Worm (Caenorhabditis elegans) whole organism, young adult: ENCODE data around the gene srt-29.

Source experiments
- B0261.1 ChIP-seq: sonication (generic microtip); optimal IDR thresholded peaks from 2 replicates; lab custom pipeline; 2016; ENCODE audit warnings: mild to moderate bottlenecking, missing genetic modification characterization, moderate library complexity, missing compliant biosample characterization
- C06A6.2 ChIP-seq: fragments of 200-800 bp; sonication (Bioruptor generic); conservative IDR thresholded peaks from 2 replicates; pipeline ENCODE4 v1.3.6; 2022; ENCODE audit warnings: missing genetic modification characterization, missing compliant biosample characterization
- F10E7.11 ChIP-seq: sonication (generic microtip); optimal IDR thresholded peaks from 2 replicates; lab custom pipeline; 2017; ENCODE audit warnings: mild to moderate bottlenecking, missing genetic modification characterization, moderate library complexity, missing compliant biosample characterization
- F39B2.1 ChIP-seq: fragments of 200-800 bp; sonication (Bioruptor generic); IDR thresholded peaks from 2 replicates; pipeline ENCODE4 v1.3.6; 2022; ENCODE audit warnings: missing genetic modification reagents, missing genetic modification characterization, missing compliant biosample characterization
- F52B5.7 ChIP-seq: sonication (generic microtip); optimal IDR thresholded peaks from 2 replicates; lab custom pipeline; 2016; ENCODE audit warnings: mild to moderate bottlenecking, missing genetic modification characterization, missing compliant biosample characterization
- F55B11.4 ChIP-seq: sonication (generic microtip); optimal IDR thresholded peaks from 2 replicates; lab custom pipeline; 2016; ENCODE audit warnings: missing compliant biosample characterization, missing genetic modification characterization, borderline replicate concordance; ENCODE audit not compliant: insufficient read depth
- F57A8.1 ChIP-seq: fragments of 200-800 bp; sonication (Bioruptor generic); optimal IDR thresholded peaks from 2 replicates; lab custom pipeline; 2018; ENCODE audit warnings: mild to moderate bottlenecking, missing genetic modification characterization, moderate library complexity, missing compliant biosample characterization
- K12H6.12 ChIP-seq: fragments of 200-800 bp; sonication (Bioruptor generic); optimal IDR thresholded peaks from 2 replicates; lab custom pipeline; 2018; ENCODE audit warnings: mild to moderate bottlenecking, missing genetic modification characterization, missing compliant biosample characterization
- Y53G8AR.9 ChIP-seq: fragments of 200-800 bp; sonication (Bioruptor generic); conservative IDR thresholded peaks from 2 replicates; pipeline ENCODE4 v1.3.6; 2022; ENCODE audit warnings: missing genetic modification reagents, missing genetic modification characterization, missing compliant biosample characterization
- Y56A3A.18 ChIP-seq: fragments of 200-800 bp; sonication (Bioruptor generic); IDR thresholded peaks from 2 replicates; pipeline ENCODE4 v1.3.6; 2022; ENCODE audit warnings: missing genetic modification reagents, missing genetic modification characterization, missing compliant biosample characterization
- Y79H2A.3 ChIP-seq: fragments of 200-800 bp; sonication (Bioruptor generic); conservative IDR thresholded peaks from 2 replicates; pipeline ENCODE4 v1.3.6; 2022; ENCODE audit warnings: missing genetic modification reagents, missing genetic modification characterization, missing compliant biosample characterization
- ama-1 ChIP-seq, 3 experiments: fragments of 150-350 bp in 1 of 3; sonication (generic microtip) in 2 of 3; optimal IDR thresholded peaks; 2 replicates each; lab custom pipeline; 2014 to 2018; ENCODE audit warnings: missing biosample characterization in 2 of 3, missing genetic modification characterization in 2 of 3, missing genetic modification reagents in 2 of 3
- aptf-2 ChIP-seq: fragments of 200-800 bp; sonication (Bioruptor generic); conservative IDR thresholded peaks from 2 replicates; pipeline ENCODE4 v1.3.6; 2022; ENCODE audit warnings: missing genetic modification reagents, missing genetic modification characterization, missing compliant biosample characterization
- athp-1 ChIP-seq: sonication (generic microtip); optimal IDR thresholded peaks from 2 replicates; lab custom pipeline; 2017; ENCODE audit warnings: mild to moderate bottlenecking, missing genetic modification characterization, missing compliant biosample characterization
- attf-6 ChIP-seq: fragments of 200-800 bp; sonication (Bioruptor generic); IDR thresholded peaks from 2 replicates; pipeline ENCODE4 v1.3.6; 2022; ENCODE audit warnings: missing genetic modification reagents, missing genetic modification characterization, missing compliant biosample characterization
- bed-1 ChIP-seq: fragments of 200-800 bp; sonication (Bioruptor generic); IDR thresholded peaks from 2 replicates; pipeline ENCODE4 v1.3.6; 2022; ENCODE audit warnings: missing genetic modification reagents, missing genetic modification characterization, missing compliant biosample characterization
- ceh-40 ChIP-seq: fragments of 200-800 bp; sonication (Bioruptor generic); IDR thresholded peaks from 2 replicates; pipeline ENCODE4 v1.3.6; 2022; ENCODE audit warnings: missing genetic modification characterization, missing compliant biosample characterization
- ceh-58 ChIP-seq: fragments of 200-800 bp; sonication (Bioruptor generic); IDR thresholded peaks from 2 replicates; pipeline ENCODE4 v1.3.6; 2022; ENCODE audit warnings: missing genetic modification characterization, missing compliant biosample characterization
- ceh-79 ChIP-seq: sonication (generic microtip); optimal IDR thresholded peaks from 2 replicates; lab custom pipeline; 2017; ENCODE audit warnings: mild to moderate bottlenecking, missing genetic modification characterization, missing compliant biosample characterization
- die-1 ChIP-seq: sonication (generic microtip); optimal IDR thresholded peaks from 2 replicates; lab custom pipeline; 2016; ENCODE audit warnings: missing genotype, mild to moderate bottlenecking, missing genetic modification characterization, missing compliant biosample characterization
- egrh-3 ChIP-seq: fragments of 200-800 bp; sonication (Bioruptor generic); IDR thresholded peaks from 2 replicates; pipeline ENCODE4 v1.3.6; 2022; ENCODE audit warnings: missing genetic modification reagents, missing genetic modification characterization, missing compliant biosample characterization
- fkh-3 ChIP-seq: sonication (generic microtip); optimal IDR thresholded peaks from 2 replicates; lab custom pipeline; 2016; ENCODE audit warnings: mild to moderate bottlenecking, missing genetic modification characterization, missing compliant biosample characterization
- hlh-12 ChIP-seq: sonication (generic microtip); optimal IDR thresholded peaks from 2 replicates; lab custom pipeline; 2016; ENCODE audit warnings: missing genetic modification characterization, missing compliant biosample characterization
- hlh-26 ChIP-seq: fragments of 200-800 bp; sonication (Bioruptor generic); conservative IDR thresholded peaks from 2 replicates; pipeline ENCODE4 v1.3.6; 2022; ENCODE audit warnings: missing genetic modification reagents, missing genetic modification characterization, missing compliant biosample characterization
- hmg-20 ChIP-seq: fragments of 200-800 bp; sonication (Bioruptor generic); IDR thresholded peaks from 2 replicates; pipeline ENCODE4 v1.3.6; 2022; ENCODE audit warnings: missing genetic modification reagents, missing genetic modification characterization, missing compliant biosample characterization
- hsf-1 ChIP-seq: fragments of 200-800 bp; sonication (Bioruptor generic); IDR thresholded peaks from 2 replicates; pipeline ENCODE4 v1.3.6; 2022; ENCODE audit warnings: missing genetic modification reagents, missing genetic modification characterization, missing compliant biosample characterization
- let-526 ChIP-seq: fragments of 200-800 bp; sonication (Bioruptor generic); IDR thresholded peaks from 2 replicates; pipeline ENCODE4 v1.3.6; 2022; ENCODE audit warnings: missing genetic modification reagents, missing genetic modification characterization, missing compliant biosample characterization
- lin-35 ChIP-seq, 3 experiments: fragments of 150-350 bp in 2 of 3; sonication (generic microtip) in 1 of 3; optimal IDR thresholded peaks; 2 replicates each; lab custom pipeline; 2014 to 2018; ENCODE audit warnings: missing biosample characterization in 3 of 3, missing genetic modification characterization in 3 of 3, missing genetic modification reagents in 3 of 3
- madf-10 ChIP-seq: sonication (generic microtip); optimal IDR thresholded peaks from 2 replicates; lab custom pipeline; 2016; ENCODE audit warnings: mild to moderate bottlenecking, missing genetic modification characterization, missing compliant biosample characterization
- mes-4 ChIP-seq: sonication (generic microtip); optimal IDR thresholded peaks from 2 replicates; lab custom pipeline; 2016; ENCODE audit warnings: missing genotype, missing genetic modification characterization, missing compliant biosample characterization
- nfyb-1 ChIP-seq: fragments of 200-800 bp; sonication (Bioruptor generic); IDR thresholded peaks from 2 replicates; pipeline ENCODE4 v1.3.6; 2022; ENCODE audit warnings: missing genetic modification reagents, missing genetic modification characterization, missing compliant biosample characterization
- nhr-179 ChIP-seq: sonication (generic microtip); optimal IDR thresholded peaks from 2 replicates; lab custom pipeline; 2016; ENCODE audit warnings: mild to moderate bottlenecking, missing genetic modification characterization, missing compliant biosample characterization
- nhr-80 ChIP-seq: sonication (generic microtip); optimal IDR thresholded peaks from 2 replicates; lab custom pipeline; 2016; ENCODE audit warnings: missing genetic modification characterization, missing compliant biosample characterization
- rcor-1 ChIP-seq: fragments of 200-800 bp; sonication (Bioruptor generic); IDR thresholded peaks from 2 replicates; pipeline ENCODE4 v1.3.6; 2022; ENCODE audit warnings: missing genetic modification reagents, missing genetic modification characterization, missing compliant biosample characterization
- sdz-38 ChIP-seq: sonication (generic microtip); optimal IDR thresholded peaks from 2 replicates; lab custom pipeline; 2016; ENCODE audit warnings: missing genotype, missing genetic modification characterization, missing compliant biosample characterization
- snpc-3.4 ChIP-seq: sonication (generic microtip); optimal IDR thresholded peaks from 2 replicates; lab custom pipeline; 2017; ENCODE audit warnings: missing genetic modification characterization, mild to moderate bottlenecking, missing compliant biosample characterization, antibody characterized with exemption, moderate library complexity, missing genotype, missing genetic modification reagents
- snpc-4 ChIP-seq, 5 experiments: fragments of 150-350 bp in 1 of 5; sonication (generic microtip) in 4 of 5; optimal IDR thresholded peaks; 2 replicates each; lab custom pipeline; 2014 to 2018; ENCODE audit warnings: missing genetic modification characterization in 5 of 5, missing biosample characterization in 3 of 5, antibody characterized with exemption in 2 of 5, mild to moderate bottlenecking in 2 of 5, missing compliant biosample characterization in 2 of 5, missing genotype in 2 of 5, moderate library complexity in 2 of 5, missing genetic modification reagents in 1 of 5
- somi-1 ChIP-seq: fragments of 200-800 bp; sonication (Bioruptor generic); optimal IDR thresholded peaks from 2 replicates; lab custom pipeline; 2018; ENCODE audit warnings: mild to moderate bottlenecking, missing genetic modification characterization, missing compliant biosample characterization
- tlf-1 ChIP-seq: fragments of 200-800 bp; sonication (Bioruptor generic); optimal IDR thresholded peaks from 2 replicates; lab custom pipeline; 2018; ENCODE audit warnings: mild to moderate bottlenecking, missing genetic modification characterization, missing compliant biosample characterization
- unc-130 ChIP-seq: sonication (generic microtip); optimal IDR thresholded peaks from 2 replicates; lab custom pipeline; 2016; ENCODE audit warnings: missing genetic modification reagents, missing genetic modification characterization, missing compliant biosample characterization
- unc-62 ChIP-seq: fragments of 150-350 bp; optimal IDR thresholded peaks from 2 replicates; lab custom pipeline; 2014; ENCODE audit warnings: missing biosample characterization, missing genetic modification reagents, missing genetic modification characterization
- zim-3 ChIP-seq: sonication (generic microtip); optimal IDR thresholded peaks from 2 replicates; lab custom pipeline; 2017; ENCODE audit warnings: mild to moderate bottlenecking, missing genetic modification characterization, moderate library complexity, missing compliant biosample characterization
- ztf-18 ChIP-seq: sonication (generic microtip); optimal IDR thresholded peaks from 2 replicates; lab custom pipeline; 2016; ENCODE audit warnings: missing genotype, mild to moderate bottlenecking, missing genetic modification characterization, missing compliant biosample characterization
- ztf-25 ChIP-seq: fragments of 200-800 bp; sonication (Bioruptor generic); IDR thresholded peaks from 2 replicates; pipeline ENCODE4 v1.3.6; 2022; ENCODE audit warnings: missing genetic modification reagents, missing genetic modification characterization, missing compliant biosample characterization
- ztf-28 ChIP-seq: fragments of 200-800 bp; sonication (Bioruptor generic); IDR thresholded peaks from 2 replicates; pipeline ENCODE4 v1.3.6; 2022; ENCODE audit warnings: missing genetic modification reagents, missing genetic modification characterization, missing compliant biosample characterization
- ztf-3 ChIP-seq: fragments of 200-800 bp; sonication (Bioruptor generic); optimal IDR thresholded peaks from 2 replicates; lab custom pipeline; 2018; ENCODE audit warnings: mild to moderate bottlenecking, missing genetic modification characterization, missing compliant biosample characterization

Gene srt-29

DNA sequence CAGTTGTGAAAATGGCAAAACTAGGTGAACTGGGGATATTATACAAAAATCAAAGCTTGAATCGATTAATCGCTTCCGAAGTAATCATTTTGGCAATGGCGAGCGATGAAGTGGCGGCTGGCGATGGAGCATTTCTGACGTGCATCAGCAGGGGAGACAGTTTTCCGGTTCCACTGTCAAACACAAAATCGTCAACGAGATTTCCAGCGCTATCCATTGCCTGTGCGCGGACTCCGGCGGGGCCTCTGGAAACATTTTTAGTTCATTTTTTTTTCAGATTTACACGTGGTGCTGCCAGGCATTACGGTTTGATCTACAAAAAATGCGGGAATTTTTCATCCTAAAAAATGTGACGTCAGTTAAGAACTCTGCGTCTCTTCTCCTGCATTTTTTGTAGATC is 30.4 kb downstream of the srt-29 start (continued):
- TF ChIP-seq F10E7.11 (tag; lab: Kevin White, UChicago), result no peak
- TF ChIP-seq Y53G8AR.9 (GFP tag; lab: Robert Waterston, UW), result peak; percentile 63; the same call in 1 of the 2 replicates
- no peak for TF ChIP-seq nhr-80 (tag; lab: Kevin White, UChicago)
- TF ChIP-seq somi-1 (GFP tag; lab: Kevin White, UChicago), result no peak
- no peak for TF ChIP-seq Y79H2A.3 (GFP tag; lab: Robert Waterston, UW)
- no peak for TF ChIP-seq mes-4 (tag; lab: Kevin White, UChicago)
- TF ChIP-seq let-526 (GFP tag; lab: Robert Waterston, UW), result no peak
- 0 out of 2 replicates have a peak, but pooled peaks have one; percentile 10 for TF ChIP-seq nfyb-1 (GFP tag; lab: Robert Waterston, UW)
- TF ChIP-seq C06A6.2, result 0 out of 2 replicates have a peak, but pooled peaks have one; percentile 14
- no peak for TF ChIP-seq madf-10 (tag; lab: Kevin White, UChicago)
- no peak for TF ChIP-seq egrh-3 (GFP tag; lab: Robert Waterston, UW)
- TF ChIP-seq, all 124 proteins: peak for 5

DNA sequence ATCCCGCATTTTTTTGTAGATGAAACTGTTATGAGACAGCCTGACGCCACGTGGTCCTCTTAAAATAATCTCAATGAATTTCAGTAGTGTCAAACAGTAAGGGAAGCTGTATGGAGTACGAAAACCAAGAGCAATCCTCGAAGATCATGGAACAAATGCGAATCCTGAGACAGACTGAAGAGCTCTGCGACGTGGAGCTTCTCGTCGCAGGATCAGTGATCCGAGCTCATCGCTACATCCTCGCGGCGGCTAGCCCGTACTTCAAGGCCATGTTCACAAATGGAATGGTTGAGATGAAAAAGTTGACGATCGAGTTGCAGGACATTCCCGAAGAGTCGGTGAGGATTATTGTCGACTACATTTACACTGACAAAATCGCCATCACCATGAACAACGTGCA is 34.7 kb downstream of the srt-29 start:
- TF ChIP-seq ztf-25 (GFP tag; lab: Robert Waterston, UW) (no peak), unc-130 (GFP tag; lab: Kevin White, UChicago) (no peak), ceh-40 (GFP tag; lab: Robert Waterston, UW) (no peak), F10E7.11 (tag; lab: Kevin White, UChicago) (no peak), snpc-4 (GFP tag; optimal IDR thresholded peaks at IDR 0.05; lab: Kevin White, UChicago) (no peak), snpc-4 (tag; optimal IDR thresholded peaks at IDR 0.05; lab: Kevin White, UChicago) (no peak), sdz-38 (no peak), attf-6 (no peak), aptf-2 (no peak), lin-35 (GFP tag; optimal IDR thresholded peaks at IDR 0.05; lab: Kevin White, UChicago) (no peak), snpc-3.4 (tag; lab: Kevin White, UChicago) (no peak), zim-3 (no peak), F55B11.4 (no peak), rcor-1 (GFP tag; lab: Robert Waterston, UW) (no peak), F52B5.7 (tag; lab: Kevin White, UChicago) (no peak), bed-1 (no peak), F57A8.1 (GFP tag; lab: Kevin White, UChicago) (no peak), hlh-26 (GFP tag; lab: Robert Waterston, UW) (no peak)

DNA sequence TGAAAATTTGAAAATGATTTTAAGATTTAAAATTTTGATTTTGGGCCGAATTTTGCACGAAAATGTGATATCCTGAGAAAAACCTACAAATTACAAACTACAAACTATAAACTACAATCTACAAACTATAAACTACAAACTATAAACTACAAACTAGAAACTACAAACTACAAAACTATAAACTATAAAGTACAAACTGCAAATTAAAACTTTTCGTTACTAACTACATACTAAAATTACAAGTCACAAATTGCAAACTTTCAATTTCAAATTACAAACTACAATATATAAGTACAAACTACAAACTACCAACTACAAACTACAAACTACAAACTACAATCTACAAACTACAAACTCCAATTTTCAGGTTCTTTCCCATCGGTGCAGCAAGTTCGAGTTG is 35.4 kb downstream of the srt-29 start:
- TF ChIP-seq mes-4 (tag; lab: Kevin White, UChicago) (no peak), ztf-3 (GFP tag; lab: Kevin White, UChicago) (no peak), nfyb-1 (GFP tag; lab: Robert Waterston, UW) (no peak), die-1 (tag; lab: Kevin White, UChicago) (no peak), unc-62 (GFP tag; lab: Kevin White, UChicago) (no peak), hlh-12 (tag; lab: Kevin White, UChicago) (no peak)

DNA sequence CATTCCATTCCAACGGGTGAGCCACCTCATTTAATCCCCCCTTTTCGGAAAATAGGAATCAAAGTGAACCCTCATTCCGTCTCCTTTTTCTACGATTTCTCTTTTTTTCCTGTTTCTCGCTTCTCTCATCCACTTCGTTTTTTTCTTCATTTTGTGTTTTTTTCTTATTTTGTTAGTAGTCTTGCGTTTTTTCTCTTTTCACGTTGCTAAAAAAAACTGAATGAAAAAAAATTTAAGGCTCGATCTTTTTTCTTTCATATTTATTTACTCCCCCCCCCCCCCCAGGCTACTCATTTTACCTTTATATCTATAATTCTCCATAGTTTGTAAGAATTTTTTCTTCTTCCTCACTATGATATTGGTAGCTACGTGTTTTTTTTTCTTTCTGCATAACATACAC is 41.3 kb downstream of the srt-29 start:
- no peak for TF ChIP-seq hmg-20 (GFP tag; lab: Robert Waterston, UW)
- no peak for TF ChIP-seq K12H6.12
- TF ChIP-seq tlf-1 (GFP tag; lab: Kevin White, UChicago), result no peak
- TF ChIP-seq hsf-1 (GFP tag; lab: Robert Waterston, UW), result no peak
- TF ChIP-seq ama-1 (optimal IDR thresholded peaks at IDR 0.05; lab: Kevin White, UChicago), result no peak
- TF ChIP-seq ama-1 (GFP tag; optimal IDR thresholded peaks at IDR 0.05; lab: Kevin White, UChicago), result no peak
- TF ChIP-seq ztf-28, result no peak
- TF ChIP-seq fkh-3 (tag; lab: Kevin White, UChicago), result no peak
- no peak for TF ChIP-seq F39B2.1
- no peak for TF ChIP-seq athp-1 (tag; lab: Kevin White, UChicago)
- no peak for TF ChIP-seq B0261.1 (tag; lab: Kevin White, UChicago)
- no peak for TF ChIP-seq Y56A3A.18 (GFP tag; lab: Robert Waterston, UW)
- no peak for TF ChIP-seq ztf-18 (tag; lab: Kevin White, UChicago)
- no peak for TF ChIP-seq nhr-179 (tag; lab: Kevin White, UChicago)
- TF ChIP-seq ceh-79 (tag; lab: Kevin White, UChicago), result no peak
- TF ChIP-seq egrh-3 (GFP tag; lab: Robert Waterston, UW), result no peak
- TF ChIP-seq ceh-58 (GFP tag; lab: Robert Waterston, UW), result no peak
